Worm (Caenorhabditis elegans) whole organism, young adult: Measurements from ENCODE around the gene pbo-1.

ENCODE experiments used
- B0035.1 ChIP-seq: sonication (generic microtip); optimal IDR thresholded peaks from 2 replicates; lab custom pipeline; 2016; ENCODE audit warnings: missing genetic modification characterization, mild to moderate bottlenecking, missing compliant biosample characterization, missing genotype, missing genetic modification reagents
- B0261.1 ChIP-seq: sonication (generic microtip); optimal IDR thresholded peaks from 2 replicates; lab custom pipeline; 2016; ENCODE audit warnings: mild to moderate bottlenecking, missing genetic modification characterization, moderate library complexity, missing compliant biosample characterization
- B0336.3 ChIP-seq: fragments of 200-800 bp; sonication (Bioruptor generic); IDR thresholded peaks from 2 replicates; pipeline ENCODE4 v1.3.6; 2022; ENCODE audit warnings: missing genetic modification characterization, missing compliant biosample characterization
- F10E7.11 ChIP-seq: sonication (generic microtip); optimal IDR thresholded peaks from 2 replicates; lab custom pipeline; 2017; ENCODE audit warnings: mild to moderate bottlenecking, missing genetic modification characterization, moderate library complexity, missing compliant biosample characterization
- F33H1.4 ChIP-seq: fragments of 200-800 bp; sonication (Bioruptor generic); IDR thresholded peaks from 2 replicates; pipeline ENCODE4 v1.3.6; 2022; ENCODE audit warnings: missing genetic modification reagents, missing genetic modification characterization, missing compliant biosample characterization
- Y53F4B.3 ChIP-seq: fragments of 200-800 bp; sonication (Bioruptor generic); IDR thresholded peaks from 2 replicates; pipeline ENCODE4 v1.3.6; 2022; ENCODE audit warnings: missing genetic modification reagents, missing genetic modification characterization, missing compliant biosample characterization
- Y53G8AR.9 ChIP-seq: fragments of 200-800 bp; sonication (Bioruptor generic); conservative IDR thresholded peaks from 2 replicates; pipeline ENCODE4 v1.3.6; 2022; ENCODE audit warnings: missing genetic modification reagents, missing genetic modification characterization, missing compliant biosample characterization
- ama-1 ChIP-seq, 3 experiments: fragments of 150-350 bp in 1 of 3; sonication (generic microtip) in 2 of 3; optimal IDR thresholded peaks; 2 replicates each; lab custom pipeline; 2014 to 2018; ENCODE audit warnings: missing biosample characterization in 2 of 3, missing genetic modification characterization in 2 of 3, missing genetic modification reagents in 2 of 3
- athp-1 ChIP-seq: sonication (generic microtip); optimal IDR thresholded peaks from 2 replicates; lab custom pipeline; 2017; ENCODE audit warnings: mild to moderate bottlenecking, missing genetic modification characterization, missing compliant biosample characterization
- cebp-1 ChIP-seq, 2 experiments: fragments of 200-800 bp in 1 of 2; sonication (Bioruptor generic) in 1 of 2; sonication (generic microtip) in 1 of 2; IDR thresholded peaks in 1 of 2; optimal IDR thresholded peaks in 1 of 2; 2 replicates each; pipeline versions ENCODE4 v1.3.6 to Lab custom; 2017 to 2022; ENCODE audit warnings: missing compliant biosample characterization in 2 of 2, missing genetic modification characterization in 2 of 2, mild to moderate bottlenecking in 1 of 2, missing genetic modification reagents in 1 of 2, moderate library complexity in 1 of 2
- ceh-100 ChIP-seq: fragments of 200-800 bp; sonication (Bioruptor generic); IDR thresholded peaks from 2 replicates; pipeline ENCODE4 v1.3.6; 2022; ENCODE audit warnings: missing genetic modification reagents, missing genetic modification characterization, missing compliant biosample characterization
- ceh-40 ChIP-seq: fragments of 200-800 bp; sonication (Bioruptor generic); IDR thresholded peaks from 2 replicates; pipeline ENCODE4 v1.3.6; 2022; ENCODE audit warnings: missing genetic modification characterization, missing compliant biosample characterization
- ceh-58 ChIP-seq: fragments of 200-800 bp; sonication (Bioruptor generic); IDR thresholded peaks from 2 replicates; pipeline ENCODE4 v1.3.6; 2022; ENCODE audit warnings: missing genetic modification characterization, missing compliant biosample characterization
- ceh-91 ChIP-seq: fragments of 200-800 bp; sonication (Bioruptor generic); IDR thresholded peaks from 2 replicates; pipeline ENCODE4 v1.3.6; 2022; ENCODE audit warnings: missing genetic modification reagents, missing genetic modification characterization, missing compliant biosample characterization
- chd-7 ChIP-seq: sonication (generic microtip); optimal IDR thresholded peaks from 2 replicates; lab custom pipeline; 2016; ENCODE audit warnings: mild to moderate bottlenecking, missing genetic modification characterization, moderate library complexity, missing compliant biosample characterization
- efl-1 ChIP-seq: fragments of 150-350 bp; optimal IDR thresholded peaks from 2 replicates; lab custom pipeline; 2014; ENCODE audit warnings: missing biosample characterization, missing genetic modification reagents, missing genetic modification characterization
- egl-18 ChIP-seq: fragments of 200-800 bp; sonication (Bioruptor generic); IDR thresholded peaks from 2 replicates; pipeline ENCODE4 v1.3.6; 2022; ENCODE audit warnings: missing genetic modification reagents, missing genetic modification characterization, missing compliant biosample characterization
- egl-44 ChIP-seq: fragments of 200-800 bp; sonication (Bioruptor generic); IDR thresholded peaks from 2 replicates; pipeline ENCODE4 v1.3.6; 2022; ENCODE audit warnings: missing genetic modification reagents, missing genetic modification characterization, missing compliant biosample characterization
- egrh-3 ChIP-seq: fragments of 200-800 bp; sonication (Bioruptor generic); IDR thresholded peaks from 2 replicates; pipeline ENCODE4 v1.3.6; 2022; ENCODE audit warnings: missing genetic modification reagents, missing genetic modification characterization, missing compliant biosample characterization
- fkh-3 ChIP-seq: sonication (generic microtip); optimal IDR thresholded peaks from 2 replicates; lab custom pipeline; 2016; ENCODE audit warnings: mild to moderate bottlenecking, missing genetic modification characterization, missing compliant biosample characterization
- gei-17 ChIP-seq: fragments of 200-800 bp; sonication (Bioruptor generic); optimal IDR thresholded peaks from 2 replicates; lab custom pipeline; 2018; ENCODE audit warnings: mild to moderate bottlenecking, missing genetic modification characterization, missing compliant biosample characterization
- hlh-26 ChIP-seq: fragments of 200-800 bp; sonication (Bioruptor generic); conservative IDR thresholded peaks from 2 replicates; pipeline ENCODE4 v1.3.6; 2022; ENCODE audit warnings: missing genetic modification reagents, missing genetic modification characterization, missing compliant biosample characterization
- hmg-20 ChIP-seq: fragments of 200-800 bp; sonication (Bioruptor generic); IDR thresholded peaks from 2 replicates; pipeline ENCODE4 v1.3.6; 2022; ENCODE audit warnings: missing genetic modification reagents, missing genetic modification characterization, missing compliant biosample characterization
- lag-1 ChIP-seq: fragments of 200-800 bp; sonication (Bioruptor generic); IDR thresholded peaks from 2 replicates; pipeline ENCODE4 v1.3.6; 2022; ENCODE audit warnings: missing genetic modification reagents, missing genetic modification characterization, missing compliant biosample characterization
- lin-35 ChIP-seq, 3 experiments: fragments of 150-350 bp in 2 of 3; sonication (generic microtip) in 1 of 3; optimal IDR thresholded peaks; 2 replicates each; lab custom pipeline; 2014 to 2018; ENCODE audit warnings: missing biosample characterization in 3 of 3, missing genetic modification characterization in 3 of 3, missing genetic modification reagents in 3 of 3
- lin-40 ChIP-seq: sonication (generic microtip); optimal IDR thresholded peaks from 2 replicates; lab custom pipeline; 2016; ENCODE audit warnings: missing genetic modification characterization, mild to moderate bottlenecking, missing compliant biosample characterization, missing genotype, missing genetic modification reagents
- lin-54 ChIP-seq: fragments of 200-800 bp; sonication (Bioruptor generic); optimal IDR thresholded peaks from 2 replicates; lab custom pipeline; 2018; ENCODE audit warnings: mild to moderate bottlenecking, missing genetic modification characterization, missing compliant biosample characterization
- lsl-1 ChIP-seq: fragments of 200-800 bp; sonication (Bioruptor generic); optimal IDR thresholded peaks from 2 replicates; lab custom pipeline; 2018; ENCODE audit warnings: mild to moderate bottlenecking, missing genetic modification characterization, moderate library complexity, missing compliant biosample characterization
- lsy-27 ChIP-seq: sonication (generic microtip); optimal IDR thresholded peaks from 2 replicates; lab custom pipeline; 2017; ENCODE audit warnings: missing genetic modification characterization, mild to moderate bottlenecking, missing compliant biosample characterization, antibody characterized with exemption, missing genotype, borderline replicate concordance; ENCODE audit not compliant: insufficient read depth
- mcd-1 ChIP-seq: fragments of 200-800 bp; sonication (Bioruptor generic); IDR thresholded peaks from 2 replicates; pipeline ENCODE4 v1.3.6; 2022; ENCODE audit warnings: missing genetic modification reagents, missing genetic modification characterization, missing compliant biosample characterization
- nhr-80 ChIP-seq: sonication (generic microtip); optimal IDR thresholded peaks from 2 replicates; lab custom pipeline; 2016; ENCODE audit warnings: missing genetic modification characterization, missing compliant biosample characterization
- sdz-38 ChIP-seq: sonication (generic microtip); optimal IDR thresholded peaks from 2 replicates; lab custom pipeline; 2016; ENCODE audit warnings: missing genotype, missing genetic modification characterization, missing compliant biosample characterization
- snpc-1.3 ChIP-seq: sonication (generic microtip); optimal IDR thresholded peaks from 2 replicates; lab custom pipeline; 2017; ENCODE audit warnings: missing genetic modification characterization, mild to moderate bottlenecking, missing compliant biosample characterization, antibody characterized with exemption, moderate library complexity, missing genotype, missing genetic modification reagents; ENCODE audit not compliant: insufficient read depth
- sptf-2 ChIP-seq: fragments of 200-800 bp; sonication (Bioruptor generic); optimal IDR thresholded peaks from 2 replicates; lab custom pipeline; 2018; ENCODE audit warnings: mild to moderate bottlenecking, missing genetic modification characterization, missing compliant biosample characterization
- tbp1 ChIP-seq: fragments of 200-800 bp; sonication (Bioruptor generic); optimal IDR thresholded peaks from 2 replicates; lab custom pipeline; 2018; ENCODE audit warnings: mild to moderate bottlenecking, missing genetic modification characterization, missing compliant biosample characterization
- unc-62 ChIP-seq: fragments of 150-350 bp; optimal IDR thresholded peaks from 2 replicates; lab custom pipeline; 2014; ENCODE audit warnings: missing biosample characterization, missing genetic modification reagents, missing genetic modification characterization
- zim-3 ChIP-seq: sonication (generic microtip); optimal IDR thresholded peaks from 2 replicates; lab custom pipeline; 2017; ENCODE audit warnings: mild to moderate bottlenecking, missing genetic modification characterization, moderate library complexity, missing compliant biosample characterization
- ztf-18 ChIP-seq: sonication (generic microtip); optimal IDR thresholded peaks from 2 replicates; lab custom pipeline; 2016; ENCODE audit warnings: missing genotype, mild to moderate bottlenecking, missing genetic modification characterization, missing compliant biosample characterization
- ztf-6 ChIP-seq: fragments of 200-800 bp; sonication (Bioruptor generic); IDR thresholded peaks from 2 replicates; pipeline ENCODE4 v1.3.6; 2022; ENCODE audit warnings: missing genetic modification reagents, missing genetic modification characterization, missing compliant biosample characterization

pbo-1 gene

DNA sequence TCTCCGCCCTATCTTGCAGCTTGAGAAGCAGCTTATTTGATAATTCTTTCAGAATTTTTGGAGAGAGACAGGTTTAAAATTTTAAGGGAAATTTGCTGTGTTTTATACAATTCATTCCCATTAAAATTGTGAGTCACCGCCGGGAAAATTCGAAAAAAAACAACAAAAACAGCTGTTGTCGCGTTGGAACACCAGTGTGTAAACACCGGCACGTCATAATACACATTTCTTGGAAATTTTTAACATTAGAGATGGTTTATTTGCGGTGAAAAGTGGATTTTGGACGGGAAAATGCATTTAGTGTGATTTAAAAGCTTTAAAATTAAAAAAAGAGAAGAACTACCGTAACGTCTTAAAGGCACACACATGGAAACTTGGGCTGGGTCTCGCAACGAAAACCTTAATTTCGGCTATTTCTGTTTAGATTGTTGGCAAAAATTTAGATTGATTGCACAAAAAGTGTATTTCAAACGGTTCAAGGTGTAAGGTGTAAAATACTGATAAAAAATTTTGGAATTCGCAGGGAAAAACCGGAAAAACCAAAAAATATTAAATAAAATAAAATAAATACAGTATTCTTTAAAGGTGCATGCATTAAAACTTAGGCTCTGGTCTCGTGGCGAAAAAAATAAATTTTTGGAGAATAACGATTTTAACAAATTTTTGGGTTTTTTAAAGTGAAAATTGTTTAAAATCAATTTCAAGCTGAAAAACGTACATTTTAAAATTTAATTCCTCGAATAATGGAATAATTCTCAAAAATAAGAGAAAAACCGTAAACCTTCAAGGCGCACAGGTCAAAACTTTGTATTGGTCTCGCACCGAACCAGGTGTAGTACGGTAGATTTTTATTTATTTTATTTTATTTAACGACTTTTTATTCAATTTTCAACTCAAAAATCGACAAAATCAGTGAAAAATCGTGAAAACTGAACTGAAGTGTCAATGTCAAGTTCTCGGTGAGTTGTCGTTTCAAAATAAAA lies 39.2 kb upstream of the pbo-1 start, which contains the start of gene cosa-1 (continued):
- TF ChIP-seq lsl-1 (GFP tag; lab: Kevin White, UChicago): peak; percentile 99
- peak; percentile 26 for TF ChIP-seq snpc-1.3
- TF ChIP-seq tbp1: peak; percentile 18

DNA sequence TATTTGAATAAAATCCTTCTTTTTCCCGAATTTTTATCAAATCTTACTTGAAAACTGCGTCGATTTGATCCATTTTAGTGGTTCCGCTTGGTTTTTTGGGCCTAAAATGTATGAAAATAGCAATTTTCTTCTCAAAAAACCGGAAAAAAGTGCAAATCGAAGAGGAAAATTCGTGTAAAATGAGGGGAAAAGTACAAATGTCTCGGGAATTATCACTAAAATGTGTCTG lies 38.6 kb upstream of the pbo-1 start, which contains the start of gene Y71H2AM.11:
Y71H2AM.11 (minus strand) TSS at position 101 of the 229 bp plus-strand sequence.
- TF ChIP-seq lin-40 (tag; lab: Kevin White, UChicago): no peak
- TF ChIP-seq snpc-1.3: no peak
- no peak for TF ChIP-seq sdz-38 (tag; lab: Kevin White, UChicago)
- TF ChIP-seq fkh-3 (tag; lab: Kevin White, UChicago): no peak
- TF ChIP-seq egrh-3 (GFP tag; lab: Robert Waterston, UW): no peak
- TF ChIP-seq ztf-18 (tag; lab: Kevin White, UChicago): no peak
- no peak for TF ChIP-seq cebp-1 (GFP tag; IDR thresholded peaks at IDR 0.05; lab: Robert Waterston, UW)
- TF ChIP-seq cebp-1 (tag; optimal IDR thresholded peaks at IDR 0.05; lab: Kevin White, UChicago): no peak
- no peak for TF ChIP-seq Y53G8AR.9 (GFP tag; lab: Robert Waterston, UW)
- no peak for TF ChIP-seq ztf-6 (GFP tag; lab: Robert Waterston, UW)

DNA sequence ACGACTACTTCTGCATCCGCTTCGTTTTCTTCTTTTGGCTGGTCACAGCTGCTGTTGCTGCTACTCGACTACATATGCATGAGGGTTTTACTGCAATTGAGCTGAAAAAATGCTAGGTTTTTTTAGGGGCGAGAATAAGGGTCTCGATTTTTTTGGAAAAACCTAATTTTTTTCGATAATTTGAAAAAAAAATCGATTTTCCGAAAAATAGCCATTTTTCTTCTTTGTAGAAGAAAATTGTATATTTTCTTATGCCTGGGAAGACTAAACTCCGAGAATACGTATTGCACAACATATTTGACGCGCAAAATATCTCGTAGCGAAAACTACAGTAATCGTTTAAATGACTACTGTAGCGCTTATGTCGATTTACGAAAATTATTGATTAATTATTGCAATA lies 30.3 kb upstream of the pbo-1 start, which contains the start of gene tmem-132:
tmem-132 (minus strand) TSS at position 101 of the 400 bp plus-strand sequence.
- peak; percentile 22; the same call in 1 of the 2 replicates for TF ChIP-seq mcd-1 (GFP tag; lab: Robert Waterston, UW)
- TF ChIP-seq lin-40 (tag; lab: Kevin White, UChicago): no peak

- TF ChIP-seq F33H1.4 (GFP tag; lab: Robert Waterston, UW) (peak; percentile 30; the same call in 1 of the 2 replicates), F10E7.11 (no peak), snpc-1.3 (peak; percentile 52), gei-17 (GFP tag; lab: Kevin White, UChicago) (no peak), ama-1 (optimal IDR thresholded peaks at IDR 0.05; lab: Kevin White, UChicago) (no peak), ama-1 (GFP tag; optimal IDR thresholded peaks at IDR 0.05; lab: Kevin White, UChicago) (no peak), hmg-20 (no peak), fkh-3 (tag; lab: Kevin White, UChicago) (no peak), ceh-91 (no peak), Y53F4B.3 (GFP tag; lab: Robert Waterston, UW) (no peak), egl-44 (GFP tag; lab: Robert Waterston, UW) (no peak), ceh-100 (no peak), egl-18 (GFP tag; lab: Robert Waterston, UW) (no peak), ceh-58 (GFP tag; lab: Robert Waterston, UW) (no peak), zim-3 (no peak), efl-1 (GFP tag; lab: Kevin White, UChicago) (no peak), egrh-3 (GFP tag; lab: Robert Waterston, UW) (no peak), athp-1 (tag; lab: Kevin White, UChicago) (no peak), lsy-27 (tag; lab: Kevin White, UChicago) (no peak), ceh-40 (GFP tag; lab: Robert Waterston, UW) (no peak), lin-54 (GFP tag; lab: Kevin White, UChicago) (peak; percentile 1), chd-7 (tag; lab: Kevin White, UChicago) (no peak), B0261.1 (tag; lab: Kevin White, UChicago) (peak; percentile 73), nhr-80 (tag; lab: Kevin White, UChicago) (no peak), lag-1 (no peak), B0035.1 (tag; lab: Kevin White, UChicago) (no peak), ztf-18 (tag; lab: Kevin White, UChicago) (peak; percentile 66), B0336.3 (GFP tag; lab: Robert Waterston, UW) (no peak), lin-35 (GFP tag; optimal IDR thresholded peaks at IDR 0.05; lab: Kevin White, UChicago) (no peak), hlh-26 (no peak), lsl-1 (GFP tag; lab: Kevin White, UChicago) (peak; percentile 43), sptf-2 (GFP tag; lab: Kevin White, UChicago) (no peak), unc-62 (GFP tag; lab: Kevin White, UChicago) (no peak)
Measured at ce11 chrIII:2711527-2711926, 25.3 kb upstream of the pbo-1 start.
